Worm (Caenorhabditis elegans): ENCODE measurements around the gene gsr-1.

gsr-1 gene

DNA sequence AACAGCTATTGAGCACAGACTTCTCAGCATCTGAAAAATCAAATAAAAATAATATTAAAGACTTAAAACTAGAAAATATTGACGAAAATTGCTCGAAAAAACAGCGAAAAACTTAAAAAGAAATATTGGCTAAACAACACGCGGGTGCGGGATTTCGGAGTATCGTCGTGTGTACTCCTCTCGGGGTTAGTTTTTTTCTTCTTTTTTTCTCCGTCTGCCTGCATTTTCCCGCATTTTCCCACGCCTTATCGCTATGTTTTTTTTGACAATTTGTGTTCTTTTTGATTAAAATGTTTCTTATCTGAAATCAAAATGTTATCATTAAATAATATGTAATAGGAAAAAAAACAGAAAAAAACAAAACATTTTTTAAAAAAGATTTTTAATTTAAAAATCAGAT is 20.4 kb upstream of the gsr-1 start, which contains the start of gene mrps-31:
Gene mrps-31, minus strand, starts transcription at position 36 of the 400 bp plus-strand sequence.
- TF ChIP-seq egl-27 (tag; optimal IDR thresholded peaks at IDR 0.05) (no peak), unc-130 (tag; optimal IDR thresholded peaks at IDR 0.05) (peak; percentile 23), C16A3.4 (tag; optimal IDR thresholded peaks at IDR 0.05) (peak; percentile 42), irx-1 (tag; optimal IDR thresholded peaks at IDR 0.05) (no peak), mef-2 (tag; optimal IDR thresholded peaks at IDR 0.05) (no peak), vab-15 (tag; optimal IDR thresholded peaks at IDR 0.05) (no peak), nhr-90 (tag; optimal IDR thresholded peaks at IDR 0.05; ENCODE audit: poor library complexity) (peak; percentile 64), elt-3 (tag; optimal IDR thresholded peaks at IDR 0.05) (peak in 1 of 6 experiments; percentile 32), ceh-8 (GFP tag; optimal IDR thresholded peaks at IDR 0.05) (no peak), lin-39 (tag; optimal IDR thresholded peaks at IDR 0.05) (peak; percentile 1), nhr-19 (GFP tag; conservative IDR thresholded peaks at IDR 0.05) (peak; percentile 21; the same call in 1 of the 2 replicates), mdl-1 (tag; optimal IDR thresholded peaks at IDR 0.05) (peak in 1 of 2 experiments; percentile 40), lsy-2 (tag; optimal IDR thresholded peaks at IDR 0.05) (peak; percentile 59 to 69), hlh-17 (GFP tag; optimal IDR thresholded peaks at IDR 0.05; ENCODE audit: borderline replicate concordance) (no peak), jun-1 (tag; optimal IDR thresholded peaks at IDR 0.05) (peak; percentile 24), fos-1 (tag; optimal IDR thresholded peaks at IDR 0.05) (no peak), tlp-1 (tag; optimal IDR thresholded peaks at IDR 0.05) (no peak), nhr-12 (tag; optimal IDR thresholded peaks at IDR 0.05) (no peak), sup-37 (GFP tag; optimal IDR thresholded peaks at IDR 0.05) (no peak), efl-3 (GFP tag; optimal IDR thresholded peaks at IDR 0.05) (no peak), fkh-8 (tag; optimal IDR thresholded peaks at IDR 0.05) (no peak), nhr-76 (tag; optimal IDR thresholded peaks at IDR 0.05) (no peak), lin-15B (tag; optimal IDR thresholded peaks at IDR 0.05) (peak; percentile 52), aha-1 (tag; optimal IDR thresholded peaks at IDR 0.05) (no peak), unc-86 (tag; optimal IDR thresholded peaks at IDR 0.05) (no peak), mep-1 (tag; optimal IDR thresholded peaks at IDR 0.05) (peak; percentile 39), pqm-1 (tag; optimal IDR thresholded peaks at IDR 0.05) (peak; percentile 58), hlh-4 (tag; optimal IDR thresholded peaks at IDR 0.05) (no peak), F16B12.6 (tag; optimal IDR thresholded peaks at IDR 0.05) (peak; percentile 37), lir-3 (tag; optimal IDR thresholded peaks at IDR 0.05; ENCODE audit: poor library complexity) (no peak), alr-1 (tag; optimal IDR thresholded peaks at IDR 0.05; ENCODE audit: borderline replicate concordance) (no peak), ceh-90 (tag; optimal IDR thresholded peaks at IDR 0.05) (no peak), zag-1 (tag; optimal IDR thresholded peaks at IDR 0.05) (no peak), efl-1 (optimal IDR thresholded peaks at IDR 0.05) (peak; percentile 49 to 60), efl-1 (GFP tag; optimal IDR thresholded peaks at IDR 0.05 in 1 of 2) (peak; percentile 61 to 96), dpl-1 (GFP tag; optimal IDR thresholded peaks at IDR 0.05) (peak; percentile 24 to 58 (median 57)), nhr-84 (tag; optimal IDR thresholded peaks at IDR 0.05) (no peak), lin-14 (GFP tag; optimal IDR thresholded peaks at IDR 0.05) (peak; percentile 79), rnt-1 (tag; optimal IDR thresholded peaks at IDR 0.05) (peak; percentile 37), elt-2 (tag; optimal IDR thresholded peaks at IDR 0.05) (peak; percentile 94), dsc-1 (tag; optimal IDR thresholded peaks at IDR 0.05) (peak; percentile 34), lin-13 (GFP tag; optimal IDR thresholded peaks at IDR 0.05) (peak; percentile 4), swsn-7 (tag; optimal IDR thresholded peaks at IDR 0.05) (peak; percentile 52), ztf-4 (tag; optimal IDR thresholded peaks at IDR 0.05) (no peak), fkh-4 (tag; optimal IDR thresholded peaks at IDR 0.05; ENCODE audit: borderline replicate concordance) (no peak), mab-9 (GFP tag; IDR thresholded peaks at IDR 0.05) (no peak), ceh-82 (tag; optimal IDR thresholded peaks at IDR 0.05) (peak in 1 of 3 experiments; percentile 71), hpl-2 (GFP tag; optimal IDR thresholded peaks at IDR 0.05) (no peak), isw-1 (GFP tag; IDR thresholded peaks at IDR 0.05) (no peak), grh-1 (GFP tag; IDR thresholded peaks at IDR 0.05) (no peak), nhr-85 (tag) (no peak), ceh-63 (GFP tag; optimal IDR thresholded peaks at IDR 0.05) (no peak), snpc-4 (tag; optimal IDR thresholded peaks at IDR 0.05) (no peak)
